Worm (Caenorhabditis elegans): ENCODE measurements around the gene lmd-5.

DNA sequence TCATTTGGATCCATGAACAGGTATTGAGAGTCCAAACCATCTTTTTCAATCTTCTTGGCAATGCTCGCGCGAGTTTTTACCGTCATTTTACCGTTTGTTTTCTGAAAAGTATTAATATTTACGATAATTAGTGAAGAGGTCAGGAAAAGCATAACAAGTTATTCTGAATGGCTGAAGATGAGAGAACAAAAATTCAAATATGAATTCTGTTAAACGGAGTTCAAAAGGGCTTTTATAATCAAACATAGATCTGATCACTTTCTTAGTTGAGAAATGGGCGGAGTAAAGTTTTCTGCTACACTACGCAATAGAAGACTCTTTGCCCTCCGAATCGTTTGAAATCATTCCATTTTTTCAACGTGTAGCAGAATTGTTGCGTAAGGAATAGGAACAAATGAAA lies 29.6 kb downstream of the lmd-5 start, which contains the start of gene fat-7:
- TF ChIP-seq sptf-1 (tag; optimal IDR thresholded peaks at IDR 0.05) (no peak), nhr-28 (tag; optimal IDR thresholded peaks at IDR 0.05) (no peak), mdl-1 (tag; optimal IDR thresholded peaks at IDR 0.05) (no peak), ztf-11 (tag; optimal IDR thresholded peaks at IDR 0.05) (no peak), ets-5 (GFP tag; IDR thresholded peaks at IDR 0.05) (no peak), egl-13 (tag; optimal IDR thresholded peaks at IDR 0.05) (no peak), sox-4 (tag; optimal IDR thresholded peaks at IDR 0.05) (no peak), snpc-4 (tag; optimal IDR thresholded peaks at IDR 0.05) (no peak), aly-2 (tag; optimal IDR thresholded peaks at IDR 0.05) (no peak), nhr-85 (tag) (no peak), elt-3 (tag; optimal IDR thresholded peaks at IDR 0.05) (no peak), lin-13 (GFP tag; optimal IDR thresholded peaks at IDR 0.05) (no peak)

Data from whole organism, L1 larva.